Fruit fly (Drosophila melanogaster): ENCODE data around the gene PolrMT.

The PolrMT gene

dm6 chr2L:1077469-1077993 is 30.6 kb downstream of the PolrMT start, which contains the start of the genes S and ast (continued):
- TF ChIP-seq CG8290 (GFP tag; optimal IDR thresholded peaks at IDR 0.05): peak; percentile 37
- no peak for TF ChIP-seq CG8290 (tag; optimal IDR thresholded peaks at IDR 0.05)
- TF ChIP-seq wor (GFP tag; IDR thresholded peaks at IDR 0.05): no peak
- TF ChIP-seq caup (GFP tag; optimal IDR thresholded peaks at IDR 0.05; ENCODE audit: severe bottlenecking): peak; percentile 3
- TF ChIP-seq chif (GFP tag; optimal IDR thresholded peaks at IDR 0.05): peak in 1 of 2 experiments; percentile 10
- peak; percentile 37; the same call in 1 of the 2 replicates for TF ChIP-seq ranshi (GFP tag; IDR thresholded peaks at IDR 0.05)
- TF ChIP-seq al (GFP tag; IDR thresholded peaks at IDR 0.05): 0 out of 2 replicates have a peak, but pooled peaks have one; percentile 34
- TF ChIP-seq kay (GFP tag; optimal IDR thresholded peaks at IDR 0.05): no peak
- no peak for TF ChIP-seq CG32767 (GFP tag; IDR thresholded peaks at IDR 0.05)
- no peak for TF ChIP-seq Hand (GFP tag; optimal IDR thresholded peaks at IDR 0.05)
- TF ChIP-seq Nf-YA (GFP tag; IDR thresholded peaks at IDR 0.05): peak; percentile 56; the same call in 1 of the 2 replicates
- 0 out of 3 replicates have a peak, but pooled peaks have one; percentile 42 for TF ChIP-seq CG2199 (GFP tag; IDR thresholded peaks at IDR 0.05)
- TF ChIP-seq CG6254 (GFP tag; optimal IDR thresholded peaks at IDR 0.05): no peak
- peak; percentile 58 for TF ChIP-seq CG6854 (GFP tag; optimal IDR thresholded peaks at IDR 0.05)
- TF ChIP-seq pan (optimal IDR thresholded peaks at IDR 0.05): no peak
- TF ChIP-seq pan (GFP tag; optimal IDR thresholded peaks at IDR 0.05 in 1 of 2, IDR thresholded peaks at IDR 0.05 in 1 of 2): no peak
- peak; percentile 41 for TF ChIP-seq Nf-YC (tag; optimal IDR thresholded peaks at IDR 0.05)
- TF ChIP-seq CG15073 (GFP tag; optimal IDR thresholded peaks at IDR 0.05): no peak
- no peak for TF ChIP-seq Ets65A (GFP tag)
- no peak for TF ChIP-seq CG13775 (GFP tag; optimal IDR thresholded peaks at IDR 0.05)
- no peak for TF ChIP-seq CG17385 (GFP tag; optimal IDR thresholded peaks at IDR 0.05)
- peak; percentile 82 for TF ChIP-seq Sin3A (optimal IDR thresholded peaks at IDR 0.05)
- TF ChIP-seq Rfx (GFP tag; IDR thresholded peaks at IDR 0.05): peak; percentile 62
- TF ChIP-seq az2 (GFP tag; optimal IDR thresholded peaks at IDR 0.05): no peak
- 0 out of 3 replicates have a peak, but pooled peaks have one; percentile 12 for TF ChIP-seq otp (GFP tag; IDR thresholded peaks at IDR 0.05)
- TF ChIP-seq scrt (GFP tag; optimal IDR thresholded peaks at IDR 0.05): peak; percentile 34
- peak; percentile 72 for TF ChIP-seq stwl (tag; optimal IDR thresholded peaks at IDR 0.05)
- TF ChIP-seq oc (tag; optimal IDR thresholded peaks at IDR 0.05): no peak
- no peak for TF ChIP-seq CkIIα-i1 (GFP tag; IDR thresholded peaks at IDR 0.05)
- TF ChIP-seq croc (GFP tag; conservative IDR thresholded peaks at IDR 0.05): no peak
- TF ChIP-seq CG12219 (GFP tag; optimal IDR thresholded peaks at IDR 0.05): no peak
- no peak for TF ChIP-seq Neu2 (GFP tag; optimal IDR thresholded peaks at IDR 0.05; ENCODE audit: borderline replicate concordance)
- TF ChIP-seq GATAe (GFP tag; conservative IDR thresholded peaks at IDR 0.05): no peak
- no peak for TF ChIP-seq gcm2 (GFP tag; optimal IDR thresholded peaks at IDR 0.05)
- peak; percentile 29; the same call in 2 of the 3 replicates for TF ChIP-seq CG17361 (GFP tag; IDR thresholded peaks at IDR 0.05)
- TF ChIP-seq CG3847 (GFP tag; IDR thresholded peaks at IDR 0.05): peak; percentile 69
- no peak for TF ChIP-seq CG8281 (tag; optimal IDR thresholded peaks at IDR 0.05)
- TF ChIP-seq vvl (GFP tag; IDR thresholded peaks at IDR 0.05): peak; percentile 59
- peak; percentile 36 for TF ChIP-seq nerfin-1 (tag; optimal IDR thresholded peaks at IDR 0.05)
- no peak for TF ChIP-seq CG10654 (GFP tag; optimal IDR thresholded peaks at IDR 0.05)
- TF ChIP-seq CG13296 (GFP tag; optimal IDR thresholded peaks at IDR 0.05): no peak
- no peak for TF ChIP-seq CG10565 (GFP tag; optimal IDR thresholded peaks at IDR 0.05)
- 0 out of 2 replicates have a peak, but pooled peaks have one; percentile 22 for TF ChIP-seq slbo (GFP tag; IDR thresholded peaks at IDR 0.05)
- TF ChIP-seq Aef1 (GFP tag; IDR thresholded peaks at IDR 0.05): no peak
- TF ChIP-seq bowl (GFP tag; IDR thresholded peaks at IDR 0.05): no peak
- peak; percentile 40 for TF ChIP-seq Antp (GFP tag; optimal IDR thresholded peaks at IDR 0.05)
- TF ChIP-seq CG33213 (GFP tag; optimal IDR thresholded peaks at IDR 0.05): peak; percentile 59
- no peak for TF ChIP-seq emc (GFP tag; optimal IDR thresholded peaks at IDR 0.05)
- no peak for TF ChIP-seq CG10431 (GFP tag; optimal IDR thresholded peaks at IDR 0.05)
- no peak for TF ChIP-seq CTCF (GFP tag; optimal IDR thresholded peaks at IDR 0.05)
- TF ChIP-seq maf-S (GFP tag; optimal IDR thresholded peaks at IDR 0.05): no peak
- TF ChIP-seq MESR4 (GFP tag; optimal IDR thresholded peaks at IDR 0.05): peak; percentile 88
- peak; percentile 59; the same call in 1 of the 2 replicates for TF ChIP-seq rib (GFP tag; IDR thresholded peaks at IDR 0.05)
